Worm (Caenorhabditis elegans): ENCODE measurements around the gene F22E5.13.
"Not testable (repeated sequence)": the region's sequence is repeated elsewhere in the genome, so short reads cannot be mapped to it uniquely, and the experiment has no call there.

The F22E5.13 gene

DNA sequence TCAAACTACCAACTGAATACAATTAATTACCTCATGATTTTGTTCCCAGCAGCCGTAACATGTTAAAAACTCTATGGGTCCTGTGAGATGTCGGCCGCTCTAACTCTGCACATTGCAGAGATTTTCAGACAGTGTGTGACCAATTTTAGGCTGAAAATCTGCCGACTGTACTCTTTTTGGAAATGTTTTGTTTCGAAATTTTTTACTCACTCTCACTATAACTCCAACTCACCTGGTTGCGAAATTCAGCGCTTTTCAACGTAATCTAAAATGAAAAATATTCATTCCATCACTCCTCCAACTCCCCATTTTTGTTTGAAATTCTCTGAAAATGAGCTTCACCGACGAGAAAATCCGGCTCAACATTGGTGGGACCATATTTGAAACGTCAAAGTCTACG is at the start of gene F22E5.13, which contains the start of gene F22E5.6:
TSS of gene F22E5.13 (minus strand) at position 101 of the 400 bp plus-strand sequence.
TSS of gene F22E5.6 (plus strand) at position 297 of the 400 bp plus-strand sequence.
- TF ChIP-seq ztf-23 (GFP tag; IDR thresholded peaks at IDR 0.05) (no peak), ref-1 (GFP tag; conservative IDR thresholded peaks at IDR 0.05) (no peak), klf-2 (GFP tag; conservative IDR thresholded peaks at IDR 0.05) (no peak), med-1 (GFP tag; optimal IDR thresholded peaks at IDR 0.05; ENCODE audit: insufficient read depth) (no peak), T22C8.4 (GFP tag; IDR thresholded peaks at IDR 0.05) (no peak), cog-1 (tag; optimal IDR thresholded peaks at IDR 0.05) (no peak), tab-1 (GFP tag; IDR thresholded peaks at IDR 0.05) (no peak), ztf-29 (GFP tag; IDR thresholded peaks at IDR 0.05) (no peak), flt-1 (GFP tag; IDR thresholded peaks at IDR 0.05) (no peak)

DNA sequence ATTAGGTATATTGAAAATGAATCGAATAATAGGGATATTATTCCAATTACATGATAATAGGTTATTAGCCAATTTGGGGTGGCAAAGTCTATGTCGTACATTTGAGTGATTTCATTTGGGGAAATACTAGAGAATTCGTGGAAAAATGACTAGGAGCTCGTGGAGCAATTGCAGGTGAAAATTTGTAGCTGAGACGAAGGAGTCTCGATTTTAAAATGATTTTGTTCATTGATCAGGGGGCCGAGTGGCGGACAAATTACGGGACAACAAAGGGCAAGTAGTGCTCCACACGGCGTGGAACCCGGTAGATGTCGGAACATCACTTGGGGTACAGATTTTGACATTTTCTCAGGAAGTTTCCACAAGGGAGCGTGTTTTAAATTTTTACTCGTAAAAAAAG is 48.9 kb upstream of the F22E5.13 start, which contains the start of gene sri-62:
TSS of gene sri-62 (minus strand) at position 101 of the 400 bp plus-strand sequence.
- TF ChIP-seq med-1 (GFP tag; optimal IDR thresholded peaks at IDR 0.05; ENCODE audit: insufficient read depth) (no peak), flt-1 (GFP tag; IDR thresholded peaks at IDR 0.05) (no peak), klf-2 (GFP tag; conservative IDR thresholded peaks at IDR 0.05) (no peak), ref-1 (GFP tag; conservative IDR thresholded peaks at IDR 0.05) (no peak), ztf-29 (GFP tag; IDR thresholded peaks at IDR 0.05) (no peak), cog-1 (tag; optimal IDR thresholded peaks at IDR 0.05) (no peak), tab-1 (GFP tag; IDR thresholded peaks at IDR 0.05) (no peak), ztf-23 (GFP tag; IDR thresholded peaks at IDR 0.05) (no peak), T22C8.4 (GFP tag; IDR thresholded peaks at IDR 0.05) (no peak)

DNA sequence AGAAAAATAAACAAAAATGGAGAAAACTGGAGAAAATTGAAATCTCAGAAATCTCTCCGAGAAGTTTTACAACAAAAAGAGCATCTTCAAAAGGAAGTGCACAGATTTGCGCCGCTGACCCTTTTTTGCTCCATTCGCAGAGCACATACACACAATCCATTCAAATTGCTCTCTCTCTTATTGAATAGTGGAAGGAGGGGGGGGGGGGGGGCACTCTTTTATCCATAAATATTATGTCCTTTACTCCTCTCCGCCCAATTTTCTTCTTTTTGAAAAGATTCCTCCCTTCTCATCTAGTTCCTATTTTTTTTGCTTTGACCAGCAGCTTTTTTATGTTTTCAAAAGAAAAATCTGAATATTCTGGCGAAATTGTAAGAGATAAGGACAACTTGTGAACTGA is 45.6 kb upstream of the F22E5.13 start:
- TF ChIP-seq ztf-29 (GFP tag; IDR thresholded peaks at IDR 0.05) (no peak), med-1 (GFP tag; optimal IDR thresholded peaks at IDR 0.05; ENCODE audit: insufficient read depth) (no peak), flt-1 (GFP tag; IDR thresholded peaks at IDR 0.05) (no peak), ref-1 (GFP tag; conservative IDR thresholded peaks at IDR 0.05) (no peak), cog-1 (tag; optimal IDR thresholded peaks at IDR 0.05) (no peak), T22C8.4 (GFP tag; IDR thresholded peaks at IDR 0.05) (no peak), ztf-23 (GFP tag; IDR thresholded peaks at IDR 0.05) (no peak), klf-2 (GFP tag; conservative IDR thresholded peaks at IDR 0.05) (no peak)

DNA sequence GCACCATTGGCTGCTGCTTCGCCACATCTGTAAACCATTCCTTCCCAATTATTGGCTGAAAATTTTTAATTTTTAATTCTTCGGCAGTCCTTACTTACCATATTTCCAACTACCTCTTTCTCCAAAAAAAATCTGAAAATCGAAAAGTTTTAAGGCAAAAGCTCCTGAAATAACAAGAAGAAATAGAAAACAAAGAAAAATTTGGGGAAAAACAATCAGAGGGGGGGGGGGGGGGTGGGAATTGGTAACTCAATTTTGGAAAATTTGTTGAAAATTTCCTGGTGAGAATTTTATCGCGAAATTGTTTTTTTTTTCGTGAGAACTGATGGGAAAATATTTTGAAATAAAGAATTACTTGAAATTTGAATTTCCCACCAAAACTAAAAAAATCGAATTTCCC is 43.0 kb upstream of the F22E5.13 start, which contains the start of gene set-11:
TSS of gene set-11 (minus strand) at position 101 of the 400 bp plus-strand sequence.
- no peak for TF ChIP-seq ztf-29 (GFP tag; IDR thresholded peaks at IDR 0.05)
- no peak for TF ChIP-seq cog-1 (tag; optimal IDR thresholded peaks at IDR 0.05)

DNA sequence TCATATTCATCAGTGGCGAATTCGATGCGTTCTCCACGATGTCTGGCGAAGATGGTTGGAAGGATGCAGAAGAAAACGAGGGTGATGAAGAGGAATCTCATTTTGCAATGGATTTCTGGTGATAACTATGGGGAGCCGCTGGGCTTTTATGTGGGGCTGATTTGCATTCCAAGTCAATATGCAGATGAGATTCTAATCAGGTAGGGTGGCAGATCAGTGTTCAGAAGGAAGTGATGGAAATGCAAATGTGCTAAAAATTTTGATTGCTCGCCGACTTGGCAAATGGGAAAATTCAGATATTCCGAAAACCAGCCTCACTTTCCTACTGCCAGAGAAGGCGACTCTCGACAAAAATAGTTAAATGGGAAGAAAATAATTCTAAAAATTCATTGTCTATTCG is 40.6 kb upstream of the F22E5.13 start, which contains the start of gene nspf-3:
TSS of gene nspf-3 (minus strand) at position 101 of the 400 bp plus-strand sequence.
- no peak for TF ChIP-seq klf-2 (GFP tag; conservative IDR thresholded peaks at IDR 0.05)
- TF ChIP-seq med-1 (GFP tag; optimal IDR thresholded peaks at IDR 0.05; ENCODE audit: insufficient read depth) = no peak
- no peak for TF ChIP-seq tab-1 (GFP tag; IDR thresholded peaks at IDR 0.05)
- no peak for TF ChIP-seq ztf-29 (GFP tag; IDR thresholded peaks at IDR 0.05)
- no peak for TF ChIP-seq ref-1 (GFP tag; conservative IDR thresholded peaks at IDR 0.05)
- TF ChIP-seq cog-1 (tag; optimal IDR thresholded peaks at IDR 0.05) = no peak

DNA sequence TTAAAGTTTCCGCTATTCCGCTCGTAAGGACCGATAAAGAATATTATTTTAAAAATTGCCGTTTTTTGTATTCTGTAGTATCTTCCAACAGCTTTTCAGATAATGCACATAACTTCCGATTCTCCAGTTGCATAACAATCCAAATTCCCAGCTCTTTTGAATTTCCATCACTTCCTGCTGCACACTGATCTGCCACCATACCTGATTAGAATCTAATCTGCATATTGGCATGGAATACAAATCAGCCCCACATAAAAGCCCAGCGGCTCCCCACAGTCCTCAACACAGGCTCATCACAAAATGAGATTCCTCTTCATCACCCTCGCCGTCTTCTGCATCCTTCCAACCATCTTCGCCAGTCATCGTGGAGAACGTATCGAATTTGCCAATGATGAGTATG is 39.2 kb upstream of the F22E5.13 start, which contains the start of gene nspf-2:
TSS of gene nspf-2 (plus strand) at position 301 of the 400 bp plus-strand sequence.
- not testable (repeated sequence) for TF ChIP-seq tab-1 (GFP tag; IDR thresholded peaks at IDR 0.05); cog-1 (tag; optimal IDR thresholded peaks at IDR 0.05); ref-1 (GFP tag; conservative IDR thresholded peaks at IDR 0.05)

DNA sequence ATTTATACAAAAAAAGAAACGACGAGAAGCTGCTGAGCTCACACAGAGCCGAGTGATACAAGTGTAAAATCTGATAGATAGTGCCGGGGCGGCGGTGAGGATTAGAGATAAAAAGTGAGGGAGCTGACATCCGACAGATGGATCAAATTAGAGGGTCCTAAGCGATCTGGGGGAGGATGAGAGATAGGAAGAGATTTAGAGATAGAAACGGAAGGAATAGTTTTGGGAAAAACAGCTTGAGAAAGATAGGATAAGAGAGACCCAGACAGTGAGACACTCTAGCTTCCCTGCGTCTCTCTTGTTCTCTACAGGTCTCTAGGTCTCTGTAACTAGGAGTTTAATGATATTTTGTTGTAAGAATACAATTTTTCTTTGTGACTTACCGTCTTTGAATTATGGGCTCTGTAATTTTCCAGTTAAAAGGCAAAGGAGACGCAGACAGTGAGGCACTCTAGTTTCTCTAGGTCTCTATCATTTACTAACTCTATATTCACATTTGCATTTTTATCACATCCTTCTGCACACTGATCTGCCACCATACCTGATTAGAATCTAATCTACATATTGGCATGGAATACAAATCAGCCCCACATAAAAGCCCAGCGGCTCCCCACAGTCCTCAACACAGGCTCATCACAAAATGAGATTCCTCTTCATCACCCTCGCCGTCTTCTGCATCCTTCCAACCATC is 37.7 kb upstream of the F22E5.13 start, which contains the start of the genes sup-9 and nspf-1:
TSS of gene sup-9 (minus strand) at position 43 of the 691 bp plus-strand sequence.
TSS of gene nspf-1 (plus strand) at position 641 of the 691 bp plus-strand sequence.
- no peak for TF ChIP-seq T22C8.4 (GFP tag; IDR thresholded peaks at IDR 0.05)
- TF ChIP-seq klf-2 (GFP tag; conservative IDR thresholded peaks at IDR 0.05) = no peak

DNA sequence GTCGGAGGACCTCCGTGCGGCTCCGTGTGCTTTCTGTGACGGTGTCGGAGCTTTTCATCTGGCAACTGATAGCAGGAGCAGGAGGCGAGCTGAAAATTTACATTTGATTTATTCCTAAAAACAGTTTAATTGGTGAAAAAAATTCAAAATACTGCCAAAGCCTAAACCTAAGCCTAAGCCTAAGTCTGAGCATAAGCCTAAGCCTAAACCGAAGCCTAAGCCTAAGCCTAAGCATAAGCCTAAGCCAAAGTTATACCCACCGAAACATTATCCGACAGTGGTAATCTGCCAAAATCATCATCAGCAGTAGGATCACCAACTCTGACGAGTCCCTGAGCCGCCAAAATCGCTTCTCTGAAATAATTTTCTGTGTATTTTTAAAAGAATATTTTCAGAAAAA is 35.3 kb upstream of the F22E5.13 start:
- TF ChIP-seq cog-1 (tag; optimal IDR thresholded peaks at IDR 0.05) = no peak
- no peak for TF ChIP-seq flt-1 (GFP tag; IDR thresholded peaks at IDR 0.05)

- TF ChIP-seq tab-1 (GFP tag; IDR thresholded peaks at IDR 0.05) = no peak
- TF ChIP-seq cog-1 (tag; optimal IDR thresholded peaks at IDR 0.05) = no peak
- no peak for TF ChIP-seq klf-2 (GFP tag; conservative IDR thresholded peaks at IDR 0.05)
- TF ChIP-seq ref-1 (GFP tag; conservative IDR thresholded peaks at IDR 0.05) = no peak
- no peak for TF ChIP-seq flt-1 (GFP tag; IDR thresholded peaks at IDR 0.05)
- TF ChIP-seq ztf-23 (GFP tag; IDR thresholded peaks at IDR 0.05) = no peak
- TF ChIP-seq T22C8.4 (GFP tag; IDR thresholded peaks at IDR 0.05) = no peak
- no peak for TF ChIP-seq med-1 (GFP tag; optimal IDR thresholded peaks at IDR 0.05; ENCODE audit: insufficient read depth)
- no peak for TF ChIP-seq ztf-29 (GFP tag; IDR thresholded peaks at IDR 0.05)
These were observed 34.8 kb upstream of the F22E5.13 start, which contains the start of gene ceh-87 for ce11 chrII:2684208-2684607. ceh-87 (minus strand) TSS chrII:2684308.

DNA sequence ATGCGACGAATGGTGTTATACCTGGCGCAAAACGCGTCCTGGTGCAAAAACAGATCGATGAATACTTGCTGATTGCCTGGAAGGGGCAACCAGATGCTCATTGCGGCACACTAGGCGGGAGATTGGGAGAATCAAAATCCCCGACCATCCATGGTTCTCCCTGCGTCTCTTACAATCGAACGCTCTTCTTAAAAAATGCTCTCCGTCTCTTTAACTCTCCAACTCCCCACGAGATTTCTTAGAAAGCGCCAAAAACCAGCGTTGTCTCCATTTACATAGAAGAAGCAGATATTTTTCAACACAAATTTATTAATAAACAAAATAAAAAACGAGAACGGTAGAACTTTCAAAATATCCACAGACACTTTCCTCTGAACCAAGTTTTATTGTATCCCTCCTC is 31.7 kb upstream of the F22E5.13 start, which contains the start of gene F34D6.1:
TSS of gene F34D6.1 (minus strand) at position 101 of the 400 bp plus-strand sequence.
- TF ChIP-seq med-1 (GFP tag; optimal IDR thresholded peaks at IDR 0.05; ENCODE audit: insufficient read depth) (no peak), ztf-23 (GFP tag; IDR thresholded peaks at IDR 0.05) (no peak), ref-1 (GFP tag; conservative IDR thresholded peaks at IDR 0.05) (no peak), T22C8.4 (GFP tag; IDR thresholded peaks at IDR 0.05) (no peak), klf-2 (GFP tag; conservative IDR thresholded peaks at IDR 0.05) (no peak), tab-1 (GFP tag; IDR thresholded peaks at IDR 0.05) (no peak), cog-1 (tag; optimal IDR thresholded peaks at IDR 0.05) (no peak), flt-1 (GFP tag; IDR thresholded peaks at IDR 0.05) (no peak), ztf-29 (GFP tag; IDR thresholded peaks at IDR 0.05) (no peak)

Data from whole organism, midembryonic.